Worm (Caenorhabditis elegans) whole organism, young adult: ENCODE data around the gene argn-1.

Experiments used
- egl-44 ChIP-seq: fragments of 200-800 bp; sonication (Bioruptor generic); IDR thresholded peaks from 2 replicates; pipeline ENCODE4 v1.3.6; 2022; ENCODE audit warnings: missing genetic modification reagents, missing genetic modification characterization, missing compliant biosample characterization
- lag-1 ChIP-seq: fragments of 200-800 bp; sonication (Bioruptor generic); IDR thresholded peaks from 2 replicates; pipeline ENCODE4 v1.3.6; 2022; ENCODE audit warnings: missing genetic modification reagents, missing genetic modification characterization, missing compliant biosample characterization
- lin-54 ChIP-seq: fragments of 200-800 bp; sonication (Bioruptor generic); optimal IDR thresholded peaks from 2 replicates; lab custom pipeline; 2018; ENCODE audit warnings: mild to moderate bottlenecking, missing genetic modification characterization, missing compliant biosample characterization
- madf-10 ChIP-seq: sonication (generic microtip); optimal IDR thresholded peaks from 2 replicates; lab custom pipeline; 2016; ENCODE audit warnings: mild to moderate bottlenecking, missing genetic modification characterization, missing compliant biosample characterization
- ztf-25 ChIP-seq: fragments of 200-800 bp; sonication (Bioruptor generic); IDR thresholded peaks from 2 replicates; pipeline ENCODE4 v1.3.6; 2022; ENCODE audit warnings: missing genetic modification reagents, missing genetic modification characterization, missing compliant biosample characterization

- no peak for TF ChIP-seq madf-10
- no peak for TF ChIP-seq egl-44 (GFP tag; lab: Robert Waterston, UW)
- no peak for TF ChIP-seq ztf-25 (GFP tag; lab: Robert Waterston, UW)
- no peak for TF ChIP-seq lin-54 (GFP tag; lab: Kevin White, UChicago)
- no peak for TF ChIP-seq lag-1
Measured at ce11 chrX:5644112-5644511, 14.3 kb downstream of the argn-1 start.
